In the genomic region with DNA sequence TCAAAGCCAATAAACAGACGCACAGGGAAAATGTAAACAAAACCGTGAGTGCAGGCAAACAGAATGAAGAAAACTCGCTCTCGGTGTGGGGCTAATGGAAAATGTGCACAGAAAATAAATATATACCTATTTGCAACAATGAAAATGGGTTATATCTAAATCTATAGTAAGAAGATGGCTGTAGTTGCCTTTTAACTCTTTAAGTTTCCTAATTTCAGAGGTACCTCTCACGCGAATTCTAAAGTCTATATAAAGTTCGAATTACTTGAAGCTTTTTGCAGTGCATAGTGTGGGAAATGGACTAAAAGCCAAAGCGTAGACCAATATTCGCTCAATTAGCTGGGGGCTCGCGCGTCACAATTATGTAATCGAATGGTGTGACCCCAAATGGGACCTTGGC, we compare ENCODE assay signal across 1 fruit fly cellular context.
TF ChIP-seq lines count a peak whose summit lies in the region.

No protein-coding gene starts in this region.

TF ChIP-seq in whole organism, embryonic, 481 proteins besides CTCF, POLR2A, EP300 and RAD21 (continued from another document and continues in another):
- TF ChIP-seq CG9727 (GFP tag; optimal IDR thresholded peaks at IDR 0.05; lab: Kevin White, UChicago), result peak; percentile 76
- TF ChIP-seq CG18764 (GFP tag; optimal IDR thresholded peaks at IDR 0.05; lab: Kevin White, UChicago), result peak; percentile 72
- TF ChIP-seq sim (GFP tag; IDR thresholded peaks at IDR 0.05; lab: Robert Waterston, UW), result peak; percentile 57; the same call in 1 of the 2 replicates
- TF ChIP-seq NfI (GFP tag; optimal IDR thresholded peaks at IDR 0.05; lab: Kevin White, UChicago), result peak; percentile 81
- TF ChIP-seq h (optimal IDR thresholded peaks at IDR 0.05; lab: Kevin White, UChicago), result no peak
- TF ChIP-seq sisA (GFP tag; IDR thresholded peaks at IDR 0.05; lab: Robert Waterston, UW), result peak; percentile 74
- TF ChIP-seq lbe (GFP tag; optimal IDR thresholded peaks at IDR 0.05; lab: Kevin White, UChicago), result no peak
- TF ChIP-seq sd (tag; optimal IDR thresholded peaks at IDR 0.05; lab: Kevin White, UChicago), result no peak
- TF ChIP-seq otp (GFP tag; IDR thresholded peaks at IDR 0.05; lab: Robert Waterston, UW), result peak; percentile 91
- TF ChIP-seq Ptx1 (GFP tag; IDR thresholded peaks at IDR 0.05; lab: Robert Waterston, UW), result peak; percentile 85
- TF ChIP-seq ab (GFP tag; optimal IDR thresholded peaks at IDR 0.05; lab: Kevin White, UChicago), result peak; percentile 54
- peak; percentile 69 for TF ChIP-seq CG12659 (GFP tag; optimal IDR thresholded peaks at IDR 0.05; lab: Kevin White, UChicago)
- TF ChIP-seq CG32767 (GFP tag; IDR thresholded peaks at IDR 0.05; lab: Robert Waterston, UW), result peak; percentile 78
- peak; percentile 59 for TF ChIP-seq run (tag; optimal IDR thresholded peaks at IDR 0.05; lab: Kevin White, UChicago)
- TF ChIP-seq HHEX (GFP tag; optimal IDR thresholded peaks at IDR 0.05; lab: Kevin White, UChicago), result peak; percentile 81
- no peak for TF ChIP-seq Tbp (GFP tag; optimal IDR thresholded peaks at IDR 0.05; lab: Kevin White, UChicago)
- peak; percentile 46 for TF ChIP-seq fu2 (GFP tag; optimal IDR thresholded peaks at IDR 0.05; lab: Kevin White, UChicago)
- peak; percentile 69 for TF ChIP-seq peb (GFP tag; IDR thresholded peaks at IDR 0.05; lab: Robert Waterston, UW)
- TF ChIP-seq CG6765 (GFP tag; optimal IDR thresholded peaks at IDR 0.05; lab: Kevin White, UChicago), result peak; percentile 59
- no peak for TF ChIP-seq CG7963 (GFP tag; IDR thresholded peaks at IDR 0.05; lab: Robert Waterston, UW; ENCODE audit: partially characterized antibody)
- TF ChIP-seq Dek (tag; optimal IDR thresholded peaks at IDR 0.05; lab: Kevin White, UChicago), result peak; percentile 78
- TF ChIP-seq CG3726 (GFP tag; IDR thresholded peaks at IDR 0.05; lab: Robert Waterston, UW), result peak; percentile 77; the same call in 2 of the 3 replicates
- no peak for TF ChIP-seq Sin3A (optimal IDR thresholded peaks at IDR 0.05; lab: Kevin White, UChicago)
- peak; percentile 74 for TF ChIP-seq CG13296 (GFP tag; optimal IDR thresholded peaks at IDR 0.05; lab: Kevin White, UChicago)
- TF ChIP-seq CG8944 (GFP tag; optimal IDR thresholded peaks at IDR 0.05; lab: Kevin White, UChicago), result peak; percentile 81
- TF ChIP-seq CG4707 (GFP tag; optimal IDR thresholded peaks at IDR 0.05; lab: Kevin White, UChicago), result peak; percentile 71
- TF ChIP-seq gfzf (GFP tag; optimal IDR thresholded peaks at IDR 0.05; lab: Kevin White, UChicago), result no peak
- TF ChIP-seq kay (GFP tag; optimal IDR thresholded peaks at IDR 0.05; lab: Kevin White, UChicago), result peak; percentile 35
- TF ChIP-seq ATbp (GFP tag; optimal IDR thresholded peaks at IDR 0.05; lab: Kevin White, UChicago), result peak; percentile 83
- no peak for TF ChIP-seq CG15073 (GFP tag; optimal IDR thresholded peaks at IDR 0.05; lab: Kevin White, UChicago)
- no peak for TF ChIP-seq CG13287 (GFP tag; IDR thresholded peaks at IDR 0.05; lab: Robert Waterston, UW; ENCODE audit: partially characterized antibody)
- peak; percentile 19 for TF ChIP-seq CG2116 (GFP tag; optimal IDR thresholded peaks at IDR 0.05; lab: Kevin White, UChicago)
- TF ChIP-seq zen (tag; optimal IDR thresholded peaks at IDR 0.05; lab: Kevin White, UChicago), result peak; percentile 66
- TF ChIP-seq fd3F (GFP tag; optimal IDR thresholded peaks at IDR 0.05; lab: Kevin White, UChicago), result peak; percentile 72
- TF ChIP-seq CG43689 (GFP tag; IDR thresholded peaks at IDR 0.05; lab: Robert Waterston, UW), result peak; percentile 75
- peak; percentile 87 for TF ChIP-seq Blimp-1 (GFP tag; optimal IDR thresholded peaks at IDR 0.05; lab: Kevin White, UChicago)
- peak; percentile 84 for TF ChIP-seq Asciz (GFP tag; optimal IDR thresholded peaks at IDR 0.05; lab: Kevin White, UChicago)
- peak; percentile 60; the same call in 2 of the 3 replicates for TF ChIP-seq Dbx (GFP tag; IDR thresholded peaks at IDR 0.05; lab: Robert Waterston, UW)
- TF ChIP-seq pita (GFP tag; optimal IDR thresholded peaks at IDR 0.05; lab: Kevin White, UChicago), result no peak
- TF ChIP-seq bcd (GFP tag; optimal IDR thresholded peaks at IDR 0.05; lab: Kevin White, UChicago), result peak; percentile 43
- TF ChIP-seq CG4282 (GFP tag; optimal IDR thresholded peaks at IDR 0.05; lab: Kevin White, UChicago), result no peak
- TF ChIP-seq Bgb (GFP tag; IDR thresholded peaks at IDR 0.05; lab: Robert Waterston, UW; ENCODE audit: partially characterized antibody), result no peak
- peak; percentile 86 for TF ChIP-seq PHDP (tag; optimal IDR thresholded peaks at IDR 0.05; lab: Kevin White, UChicago)
- TF ChIP-seq prd (optimal IDR thresholded peaks at IDR 0.05; lab: Kevin White, UChicago), result no peak
- TF ChIP-seq prd (GFP tag; IDR thresholded peaks at IDR 0.05; lab: Robert Waterston, UW), result peak; percentile 84
- TF ChIP-seq sug (tag; optimal IDR thresholded peaks at IDR 0.05; lab: Kevin White, UChicago), result peak; percentile 50
- TF ChIP-seq CG1792 (GFP tag; optimal IDR thresholded peaks at IDR 0.05; lab: Kevin White, UChicago), result peak; percentile 64
- TF ChIP-seq emc (GFP tag; optimal IDR thresholded peaks at IDR 0.05; lab: Kevin White, UChicago), result peak; percentile 64
- TF ChIP-seq crol (GFP tag; IDR thresholded peaks at IDR 0.05; lab: Robert Waterston, UW), result no peak
- TF ChIP-seq CG13624 (GFP tag; optimal IDR thresholded peaks at IDR 0.05; lab: Kevin White, UChicago), result peak; percentile 63
- peak; percentile 81 for TF ChIP-seq pnt (GFP tag; optimal IDR thresholded peaks at IDR 0.05; lab: Kevin White, UChicago)
- TF ChIP-seq MESR4 (GFP tag; optimal IDR thresholded peaks at IDR 0.05; lab: Kevin White, UChicago), result peak; percentile 14
- TF ChIP-seq CG8281 (tag; optimal IDR thresholded peaks at IDR 0.05; lab: Kevin White, UChicago), result peak; percentile 66
- TF ChIP-seq jing (GFP tag; optimal IDR thresholded peaks at IDR 0.05; lab: Kevin White, UChicago), result peak; percentile 69
- TF ChIP-seq row (GFP tag; IDR thresholded peaks at IDR 0.05; lab: Robert Waterston, UW), result peak; percentile 84
- TF ChIP-seq CG8924 (tag; optimal IDR thresholded peaks at IDR 0.05; lab: Kevin White, UChicago), result peak; percentile 83
- TF ChIP-seq Xbp1 (GFP tag; optimal IDR thresholded peaks at IDR 0.05; lab: Kevin White, UChicago), result peak; percentile 83
- TF ChIP-seq lilli (GFP tag; optimal IDR thresholded peaks at IDR 0.05; lab: Kevin White, UChicago), result peak; percentile 61
- peak; percentile 58 for TF ChIP-seq maf-S (GFP tag; optimal IDR thresholded peaks at IDR 0.05; lab: Kevin White, UChicago)
- TF ChIP-seq btn (GFP tag; optimal IDR thresholded peaks at IDR 0.05; lab: Kevin White, UChicago), result peak; percentile 8
- peak; percentile 36 for TF ChIP-seq Sry-δ (GFP tag; optimal IDR thresholded peaks at IDR 0.05; lab: Kevin White, UChicago)
- peak; percentile 90 for TF ChIP-seq CG2712 (tag; optimal IDR thresholded peaks at IDR 0.05; lab: Kevin White, UChicago)
- no peak for TF ChIP-seq Hmx (GFP tag; optimal IDR thresholded peaks at IDR 0.05; lab: Kevin White, UChicago)
- TF ChIP-seq Nf-YC (tag; optimal IDR thresholded peaks at IDR 0.05; lab: Kevin White, UChicago), result no peak
- peak; percentile 86 for TF ChIP-seq fd96Cb (tag; optimal IDR thresholded peaks at IDR 0.05; lab: Kevin White, UChicago)
- peak; percentile 66 for TF ChIP-seq Spps (tag; optimal IDR thresholded peaks at IDR 0.05; lab: Kevin White, UChicago)
- no peak for TF ChIP-seq Stat92E (GFP tag; optimal IDR thresholded peaks at IDR 0.05; lab: Kevin White, UChicago)
- no peak for TF ChIP-seq CG3995 (GFP tag; optimal IDR thresholded peaks at IDR 0.05; lab: Kevin White, UChicago)
- TF ChIP-seq CoRest (tag; optimal IDR thresholded peaks at IDR 0.05; lab: Kevin White, UChicago), result peak; percentile 84
- peak; percentile 81 for TF ChIP-seq CG1603 (tag; optimal IDR thresholded peaks at IDR 0.05; lab: Kevin White, UChicago)
- TF ChIP-seq klu (GFP tag; IDR thresholded peaks at IDR 0.05; lab: Robert Waterston, UW), result peak; percentile 53
- TF ChIP-seq eve (GFP tag; optimal IDR thresholded peaks at IDR 0.05; lab: Kevin White, UChicago), result peak in 1 of 2 experiments; percentile 90
- peak; percentile 68 for TF ChIP-seq CG18619 (GFP tag; optimal IDR thresholded peaks at IDR 0.05; lab: Kevin White, UChicago)
- TF ChIP-seq nmo (GFP tag; optimal IDR thresholded peaks at IDR 0.05; lab: Kevin White, UChicago), result peak; percentile 89
- TF ChIP-seq seq (GFP tag; IDR thresholded peaks at IDR 0.05; lab: Robert Waterston, UW), result peak; percentile 50; the same call in 1 of the 2 replicates
- TF ChIP-seq cg (GFP tag; optimal IDR thresholded peaks at IDR 0.05; lab: Kevin White, UChicago), result no peak
- peak; percentile 74 for TF ChIP-seq esg (GFP tag; conservative IDR thresholded peaks at IDR 0.05; lab: Robert Waterston, UW)
- TF ChIP-seq crc (GFP tag; optimal IDR thresholded peaks at IDR 0.05; lab: Kevin White, UChicago), result peak; percentile 58
- 0 out of 2 replicates have a peak, but pooled peaks have one; percentile 26 for TF ChIP-seq chm (GFP tag; IDR thresholded peaks at IDR 0.05; lab: Robert Waterston, UW)
- TF ChIP-seq Scr (GFP tag; IDR thresholded peaks at IDR 0.05; lab: Robert Waterston, UW; ENCODE audit: partially characterized antibody), result no peak
- no peak for TF ChIP-seq lov (optimal IDR thresholded peaks at IDR 0.05; lab: Kevin White, UChicago)
- peak; percentile 84 for TF ChIP-seq lov (GFP tag; IDR thresholded peaks at IDR 0.05; lab: Robert Waterston, UW)
- TF ChIP-seq trem (tag; optimal IDR thresholded peaks at IDR 0.05; lab: Kevin White, UChicago), result peak; percentile 71
- TF ChIP-seq Meics (GFP tag; optimal IDR thresholded peaks at IDR 0.05; lab: Kevin White, UChicago), result peak; percentile 73
- no peak for TF ChIP-seq CG9797 (GFP tag; optimal IDR thresholded peaks at IDR 0.05; lab: Kevin White, UChicago)
- TF ChIP-seq Ada2b (GFP tag; IDR thresholded peaks at IDR 0.05; lab: Robert Waterston, UW), result peak; percentile 76
- peak; percentile 81 for TF ChIP-seq az2 (GFP tag; optimal IDR thresholded peaks at IDR 0.05; lab: Kevin White, UChicago)
- peak; percentile 80 for TF ChIP-seq CG6689 (GFP tag; IDR thresholded peaks at IDR 0.05; lab: Robert Waterston, UW)
- TF ChIP-seq CG18011 (GFP tag; optimal IDR thresholded peaks at IDR 0.05; lab: Kevin White, UChicago), result peak; percentile 28
- TF ChIP-seq C15 (GFP tag; IDR thresholded peaks at IDR 0.05; lab: Robert Waterston, UW), result no peak
- TF ChIP-seq ci (GFP tag; IDR thresholded peaks at IDR 0.05; lab: Robert Waterston, UW), result peak; percentile 91
- peak; percentile 74 for TF ChIP-seq CG10209 (GFP tag; optimal IDR thresholded peaks at IDR 0.05; lab: Kevin White, UChicago)
- peak; percentile 74 for TF ChIP-seq Gug (GFP tag; IDR thresholded peaks at IDR 0.05; lab: Robert Waterston, UW)
- TF ChIP-seq Adf1 (GFP tag; IDR thresholded peaks at IDR 0.05; lab: Robert Waterston, UW), result peak; percentile 37
- TF ChIP-seq CG10565 (GFP tag; optimal IDR thresholded peaks at IDR 0.05; lab: Kevin White, UChicago), result no peak
- TF ChIP-seq nerfin-2 (GFP tag; IDR thresholded peaks at IDR 0.05; lab: Robert Waterston, UW; ENCODE audit: partially characterized antibody), result no peak
- peak; percentile 1 for TF ChIP-seq Ets97D (GFP tag; optimal IDR thresholded peaks at IDR 0.05; lab: Kevin White, UChicago)
- no peak for TF ChIP-seq scrt (GFP tag; optimal IDR thresholded peaks at IDR 0.05; lab: Kevin White, UChicago)
- TF ChIP-seq wek (GFP tag; optimal IDR thresholded peaks at IDR 0.05; lab: Kevin White, UChicago), result no peak
- peak; percentile 48 for TF ChIP-seq gcm2 (GFP tag; optimal IDR thresholded peaks at IDR 0.05; lab: Kevin White, UChicago)
- TF ChIP-seq da (GFP tag; optimal IDR thresholded peaks at IDR 0.05; lab: Kevin White, UChicago), result no peak
- peak; percentile 60 for TF ChIP-seq Nf-YB (GFP tag; optimal IDR thresholded peaks at IDR 0.05; lab: Kevin White, UChicago)
- TF ChIP-seq zen2 (GFP tag; IDR thresholded peaks at IDR 0.05; lab: Robert Waterston, UW; ENCODE audit: partially characterized antibody), result no peak
- no peak for TF ChIP-seq CG34376 (GFP tag; optimal IDR thresholded peaks at IDR 0.05; lab: Kevin White, UChicago)
- peak; percentile 75 for TF ChIP-seq Rx (GFP tag; IDR thresholded peaks at IDR 0.05; lab: Robert Waterston, UW)
- peak; percentile 76 for TF ChIP-seq CG10462 (GFP tag; optimal IDR thresholded peaks at IDR 0.05; lab: Kevin White, UChicago)
- TF ChIP-seq NFAT (GFP tag; IDR thresholded peaks at IDR 0.05; lab: Robert Waterston, UW), result peak; percentile 65
- no peak for TF ChIP-seq Opbp (GFP tag; IDR thresholded peaks at IDR 0.05; lab: Robert Waterston, UW; ENCODE audit: partially characterized antibody)
- TF ChIP-seq Dref (GFP tag; IDR thresholded peaks at IDR 0.05; lab: Robert Waterston, UW), result no peak
- TF ChIP-seq chinmo (GFP tag; IDR thresholded peaks at IDR 0.05; lab: Robert Waterston, UW; ENCODE audit: partially characterized antibody), result 0 out of 4 replicates have a peak, but pooled peaks have one; percentile 59
- TF ChIP-seq twi (tag; optimal IDR thresholded peaks at IDR 0.05; lab: Kevin White, UChicago), result peak; percentile 62
- TF ChIP-seq wdn (GFP tag; IDR thresholded peaks at IDR 0.05; lab: Robert Waterston, UW), result peak; percentile 74
- TF ChIP-seq CG12219 (GFP tag; optimal IDR thresholded peaks at IDR 0.05; lab: Kevin White, UChicago), result peak; percentile 80
- TF ChIP-seq Fer2 (tag; optimal IDR thresholded peaks at IDR 0.05; lab: Kevin White, UChicago), result peak; percentile 37
- 0 out of 2 replicates have a peak, but pooled peaks have one; percentile 11 for TF ChIP-seq CkIIα-i1 (GFP tag; IDR thresholded peaks at IDR 0.05; lab: Robert Waterston, UW)
- no peak for TF ChIP-seq CG11398 (GFP tag; optimal IDR thresholded peaks at IDR 0.05; lab: Kevin White, UChicago)
- TF ChIP-seq Taf1 (GFP tag; IDR thresholded peaks at IDR 0.05; lab: Robert Waterston, UW), result peak; percentile 19; the same call in 1 of the 2 replicates
- no peak for TF ChIP-seq GATAe (GFP tag; conservative IDR thresholded peaks at IDR 0.05; lab: Robert Waterston, UW)
- TF ChIP-seq Ets65A (GFP tag; lab: Kevin White, UChicago), result peak; percentile 95
- no peak for TF ChIP-seq zfh2 (GFP tag; optimal IDR thresholded peaks at IDR 0.05; lab: Kevin White, UChicago)
- TF ChIP-seq ttk (GFP tag; IDR thresholded peaks at IDR 0.05; lab: Robert Waterston, UW), result peak; percentile 79
- TF ChIP-seq CG5180 (GFP tag; optimal IDR thresholded peaks at IDR 0.05; lab: Kevin White, UChicago), result peak; percentile 70
- TF ChIP-seq D (optimal IDR thresholded peaks at IDR 0.05; lab: Kevin White, UChicago), result no peak
- TF ChIP-seq D (GFP tag; optimal IDR thresholded peaks at IDR 0.05; lab: Kevin White, UChicago), result peak; percentile 85
- peak; percentile 25 for TF ChIP-seq CG31388 (GFP tag; optimal IDR thresholded peaks at IDR 0.05; lab: Kevin White, UChicago)
- peak; percentile 59 for TF ChIP-seq CG9215 (GFP tag; IDR thresholded peaks at IDR 0.05; lab: Robert Waterston, UW)
- peak; percentile 83 for TF ChIP-seq CG32772 (GFP tag; IDR thresholded peaks at IDR 0.05; lab: Robert Waterston, UW)
